Fruit fly (Drosophila melanogaster) whole organism, embryonic: ENCODE measurements around the gene CG16779.

Experiments used
- Ada2b ChIP-seq: fragments of 200-800 bp; sonication (Bioruptor generic); IDR thresholded peaks from 2 replicates; pipeline ENCODE4 v1.3.6; 2022; ENCODE audit warnings: missing biosample characterization, missing genetic modification characterization
- BEAF-32 ChIP-seq: fragments of 200-800 bp; sonication (Bioruptor generic); optimal IDR thresholded peaks from 3 replicates; lab custom pipeline; 2017; ENCODE audit warnings: missing biosample characterization, missing genetic modification characterization, mild to moderate bottlenecking, moderate library complexity, missing genetic modification reagents
- Bdp1 ChIP-seq: fragments of 200-800 bp; sonication (Bioruptor generic); optimal IDR thresholded peaks from 3 replicates; lab custom pipeline; 2016; ENCODE audit warnings: missing biosample characterization, missing genetic modification characterization
- CG10366 ChIP-seq: fragments of 200-800 bp; sonication (Bioruptor generic); IDR thresholded peaks from 2 replicates; pipeline ENCODE4 v1.3.6; 2022; ENCODE audit warnings: missing biosample characterization, missing genetic modification characterization
- CG11085 ChIP-seq: fragments of 200-800 bp; sonication (Bioruptor generic); IDR thresholded peaks from 2 replicates; pipeline ENCODE4 v1.3.6; 2022; ENCODE audit warnings: missing biosample characterization, missing genetic modification characterization
- CG11398 ChIP-seq: fragments of 200-800 bp; sonication (Bioruptor generic); optimal IDR thresholded peaks from 2 replicates; lab custom pipeline; 2016; ENCODE audit warnings: missing biosample characterization, missing genetic modification characterization
- CG13624 ChIP-seq: fragments of 200-800 bp; sonication (Bioruptor generic); optimal IDR thresholded peaks from 2 replicates; lab custom pipeline; 2016; ENCODE audit warnings: missing biosample characterization, missing genetic modification characterization
- CG1602 ChIP-seq: fragments of 200-800 bp; sonication (Bioruptor generic); optimal IDR thresholded peaks from 3 replicates; lab custom pipeline; 2016; ENCODE audit warnings: missing biosample characterization, missing genetic modification characterization
- CG16779 ChIP-seq: fragments of 200-800 bp; sonication (Bioruptor generic); IDR thresholded peaks from 2 replicates; pipeline ENCODE4 v1.3.6; 2022; ENCODE audit warnings: missing biosample characterization, missing genetic modification characterization
- CG16813 ChIP-seq: fragments of 200-800 bp; sonication (Bioruptor generic); IDR thresholded peaks from 3 replicates; pipeline ENCODE4 v1.3.6; 2022; ENCODE audit warnings: missing biosample characterization, missing genetic modification characterization; ENCODE audit not compliant: partially characterized antibody
- CG17385 ChIP-seq: fragments of 200-800 bp; sonication (Bioruptor generic); optimal IDR thresholded peaks from 3 replicates; lab custom pipeline; 2018; ENCODE audit warnings: missing biosample characterization, mild to moderate bottlenecking, missing genetic modification characterization
- CG2199 ChIP-seq: fragments of 200-800 bp; sonication (Bioruptor generic); IDR thresholded peaks from 3 replicates; pipeline ENCODE4 v1.3.6; 2022; ENCODE audit warnings: missing biosample characterization, missing genetic modification characterization
- CG3281 ChIP-seq: fragments of 200-800 bp; sonication (Bioruptor generic); optimal IDR thresholded peaks from 3 replicates; lab custom pipeline; 2017; ENCODE audit warnings: missing biosample characterization, mild to moderate bottlenecking, missing genetic modification characterization
- CG34422 ChIP-seq: fragments of 200-800 bp; sonication (Bioruptor generic); IDR thresholded peaks from 3 replicates; pipeline ENCODE4 v1.3.6; 2022; ENCODE audit warnings: missing biosample characterization, missing genetic modification characterization
- CG4282 ChIP-seq: fragments of 200-800 bp; sonication (Bioruptor generic); optimal IDR thresholded peaks from 2 replicates; lab custom pipeline; 2016; ENCODE audit warnings: missing biosample characterization, missing genetic modification characterization
- CG6683 ChIP-seq: fragments of 200-800 bp; sonication (Bioruptor generic); optimal IDR thresholded peaks from 2 replicates; lab custom pipeline; 2017; ENCODE audit warnings: missing biosample characterization, mild to moderate bottlenecking, missing genetic modification characterization, missing genetic modification reagents
- CG7271 ChIP-seq: fragments of 200-800 bp; sonication (Bioruptor generic); optimal IDR thresholded peaks from 2 replicates; lab custom pipeline; 2018; ENCODE audit warnings: missing biosample characterization, mild to moderate bottlenecking, missing genetic modification characterization, moderate library complexity
- CG7839 ChIP-seq: fragments of 200-800 bp; sonication (Bioruptor generic); optimal IDR thresholded peaks from 3 replicates; lab custom pipeline; 2018; ENCODE audit warnings: missing biosample characterization, mild to moderate bottlenecking, missing genetic modification characterization, moderate library complexity
- CG8478 ChIP-seq: fragments of >200 bp; optimal IDR thresholded peaks from 2 replicates; lab custom pipeline; 2018
- Doc3 ChIP-seq: fragments of 200-800 bp; sonication (Bioruptor generic); IDR thresholded peaks from 3 replicates; pipeline ENCODE4 v1.3.6; 2022; ENCODE audit warnings: missing biosample characterization, missing genetic modification characterization; ENCODE audit not compliant: partially characterized antibody
- Ets97D ChIP-seq: fragments of 200-800 bp; sonication (Bioruptor generic); optimal IDR thresholded peaks from 3 replicates; lab custom pipeline; 2016; ENCODE audit warnings: missing biosample characterization, missing genetic modification characterization
- HmgZ ChIP-seq: fragments of 200-800 bp; sonication (Bioruptor generic); optimal IDR thresholded peaks from 2 replicates; lab custom pipeline; 2018; ENCODE audit warnings: missing biosample characterization, mild to moderate bottlenecking, missing genetic modification characterization
- Lim3 ChIP-seq: fragments of 200-800 bp; sonication (Bioruptor generic); IDR thresholded peaks from 2 replicates; pipeline ENCODE4 v1.3.6; 2022; ENCODE audit warnings: missing biosample characterization, missing genetic modification characterization
- Mad ChIP-seq: fragments of 200-800 bp; sonication (Bioruptor generic); optimal IDR thresholded peaks from 2 replicates; lab custom pipeline; 2016; ENCODE audit warnings: missing biosample characterization, missing genetic modification characterization
- bab2 ChIP-seq: fragments of 200-800 bp; sonication (Bioruptor generic); optimal IDR thresholded peaks from 2 replicates; lab custom pipeline; 2016; ENCODE audit warnings: missing biosample characterization, missing genetic modification characterization
- bigmax ChIP-seq: fragments of 200-800 bp; sonication (Bioruptor generic); optimal IDR thresholded peaks from 2 replicates; lab custom pipeline; 2018; ENCODE audit warnings: missing biosample characterization, mild to moderate bottlenecking, missing genetic modification characterization
- cg ChIP-seq: fragments of 200-800 bp; sonication (Bioruptor generic); optimal IDR thresholded peaks from 3 replicates; lab custom pipeline; 2019; ENCODE audit warnings: missing biosample characterization, mild to moderate bottlenecking, missing genetic modification characterization, moderate library complexity
- chm ChIP-seq: fragments of 200-800 bp; sonication (Bioruptor generic); IDR thresholded peaks from 2 replicates; pipeline ENCODE4 v1.3.6; 2022; ENCODE audit warnings: missing biosample characterization, missing genetic modification characterization
- en ChIP-seq: fragments of 200-800 bp; sonication (Bioruptor generic); optimal IDR thresholded peaks from 2 replicates; lab custom pipeline; 2016; ENCODE audit warnings: missing biosample characterization, missing genetic modification characterization
- fd102C ChIP-seq: fragments of 200-800 bp; sonication (Bioruptor generic); optimal IDR thresholded peaks from 2 replicates; lab custom pipeline; 2018; ENCODE audit warnings: missing biosample characterization, mild to moderate bottlenecking, missing genetic modification characterization, moderate library complexity
- gcm ChIP-seq: fragments of 200-800 bp; sonication (Bioruptor generic); optimal IDR thresholded peaks from 2 replicates; lab custom pipeline; 2019; ENCODE audit warnings: missing biosample characterization, mild to moderate bottlenecking, missing genetic modification characterization, moderate library complexity
- gsb-n ChIP-seq: fragments of 200-800 bp; sonication (Bioruptor generic); optimal IDR thresholded peaks from 3 replicates; lab custom pipeline; 2018; ENCODE audit warnings: missing biosample characterization, mild to moderate bottlenecking, missing genetic modification characterization
- gt ChIP-seq: fragments of 200-800 bp; sonication (Bioruptor generic); IDR thresholded peaks from 2 replicates; pipeline ENCODE4 v1.3.6; 2022; ENCODE audit warnings: missing biosample characterization, missing genetic modification characterization
- hbn ChIP-seq: fragments of 200-800 bp; sonication (Bioruptor generic); IDR thresholded peaks from 2 replicates; pipeline ENCODE4 v1.3.6; 2022; ENCODE audit warnings: missing biosample characterization, missing genetic modification characterization; ENCODE audit not compliant: partially characterized antibody
- nau ChIP-seq: fragments of 200-800 bp; sonication (Bioruptor generic); optimal IDR thresholded peaks from 3 replicates; lab custom pipeline; 2017; ENCODE audit warnings: missing biosample characterization, mild to moderate bottlenecking, missing genetic modification characterization, missing genetic modification reagents
- peb ChIP-seq: fragments of 200-800 bp; sonication (Bioruptor generic); IDR thresholded peaks from 2 replicates; pipeline ENCODE4 v1.3.6; 2022; ENCODE audit warnings: missing biosample characterization, missing genetic modification characterization
- phol ChIP-seq: fragments of 200-800 bp; sonication (Bioruptor generic); optimal IDR thresholded peaks from 3 replicates; lab custom pipeline; 2018; ENCODE audit warnings: missing biosample characterization, mild to moderate bottlenecking, missing genetic modification characterization, moderate library complexity
- pum ChIP-seq: fragments of 200-800 bp; sonication (Bioruptor generic); optimal IDR thresholded peaks from 2 replicates; lab custom pipeline; 2016; ENCODE audit warnings: missing biosample characterization, missing genetic modification characterization
- ranshi ChIP-seq: fragments of 200-800 bp; sonication (Bioruptor generic); IDR thresholded peaks from 2 replicates; pipeline ENCODE4 v1.3.6; 2022; ENCODE audit warnings: missing biosample characterization, missing genetic modification characterization
- repo ChIP-seq: fragments of 200-800 bp; sonication (Bioruptor generic); optimal IDR thresholded peaks from 2 replicates; lab custom pipeline; 2016; ENCODE audit warnings: missing biosample characterization, missing genetic modification characterization
- run ChIP-seq: fragments of 200-800 bp; sonication (Bioruptor generic); optimal IDR thresholded peaks from 3 replicates; lab custom pipeline; 2018; ENCODE audit warnings: missing biosample characterization, mild to moderate bottlenecking, missing genetic modification characterization
- seq ChIP-seq: fragments of 200-800 bp; sonication (Bioruptor generic); IDR thresholded peaks from 2 replicates; pipeline ENCODE4 v1.3.6; 2022; ENCODE audit warnings: missing biosample characterization, missing genetic modification characterization
- sob ChIP-seq: fragments of 200-800 bp; sonication (Bioruptor generic); IDR thresholded peaks from 2 replicates; pipeline ENCODE4 v1.3.6; 2022; ENCODE audit warnings: missing biosample characterization, missing genetic modification characterization
- sr ChIP-seq: fragments of 200-800 bp; sonication (Bioruptor generic); IDR thresholded peaks from 3 replicates; pipeline ENCODE4 v1.3.6; 2022; ENCODE audit warnings: missing biosample characterization, missing genetic modification characterization
- ssp ChIP-seq: fragments of 200-800 bp; sonication (Bioruptor generic); IDR thresholded peaks from 2 replicates; pipeline ENCODE4 v1.3.6; 2022; ENCODE audit warnings: missing biosample characterization, missing genetic modification characterization
- tin ChIP-seq: fragments of 200-800 bp; sonication (Bioruptor generic); optimal IDR thresholded peaks from 3 replicates; lab custom pipeline; 2016; ENCODE audit warnings: missing biosample characterization, missing genetic modification characterization
- wek ChIP-seq: fragments of 200-800 bp; sonication (Bioruptor generic); optimal IDR thresholded peaks from 3 replicates; lab custom pipeline; 2018; ENCODE audit warnings: missing biosample characterization, mild to moderate bottlenecking, missing genetic modification characterization, moderate library complexity
- z ChIP-seq: fragments of 200-800 bp; sonication (Bioruptor generic); IDR thresholded peaks from 3 replicates; pipeline ENCODE4 v1.3.6; 2022; ENCODE audit warnings: missing biosample characterization, missing genetic modification characterization
- zfh1 ChIP-seq: fragments of 200-800 bp; sonication (Bioruptor generic); IDR thresholded peaks from 3 replicates; pipeline ENCODE4 v1.3.6; 2022; ENCODE audit warnings: missing biosample characterization, missing genetic modification characterization

The CG16779 gene

DNA sequence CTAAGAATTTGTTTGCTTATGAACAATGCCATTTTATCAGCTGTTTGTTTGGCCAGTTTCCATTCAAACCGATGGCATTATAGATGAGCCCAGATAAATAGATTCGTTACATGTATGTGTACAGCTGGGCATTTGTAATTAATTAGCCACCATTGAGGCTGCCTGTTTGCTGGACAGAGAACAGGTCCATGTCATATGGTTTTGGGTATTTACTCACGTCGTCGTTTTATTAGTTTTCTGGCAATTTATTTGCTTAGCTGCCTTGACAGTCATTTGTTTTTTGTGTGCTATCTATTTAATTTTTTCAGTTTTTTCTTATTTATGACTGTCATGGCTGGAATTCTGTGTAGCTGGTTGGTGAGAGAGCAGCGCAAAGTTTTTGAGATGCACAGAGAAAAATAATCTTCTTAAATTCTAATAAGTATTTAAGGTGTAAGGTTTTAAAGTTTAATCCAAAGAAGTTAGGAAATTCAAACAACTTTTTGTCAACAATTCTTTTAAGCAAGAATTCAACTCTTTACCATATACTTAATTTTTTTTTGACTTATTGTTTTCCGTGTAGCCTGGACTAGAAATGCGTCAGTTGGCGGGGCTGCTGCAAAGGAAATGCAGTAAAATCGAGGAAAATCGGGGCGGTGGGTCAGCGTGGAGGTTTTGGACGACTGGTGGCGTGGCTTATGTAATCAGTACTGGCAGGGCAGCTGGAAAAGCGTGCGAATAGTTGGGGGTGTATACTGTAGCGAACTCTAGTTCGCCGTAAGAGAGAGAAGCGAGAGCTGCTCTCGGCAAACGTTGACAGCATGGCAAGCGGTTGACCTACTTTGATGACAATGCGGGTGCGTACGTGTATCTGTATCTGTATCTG is 58.7 kb downstream of the CG16779 start (continued):
- peak; percentile 81 for TF ChIP-seq nau (GFP tag; lab: Kevin White, UChicago)
- TF ChIP-seq Lim3 (GFP tag; lab: Robert Waterston, UW), result peak; percentile 59; the same call in 1 of the 2 replicates
- TF ChIP-seq CG8478 (lab: Kevin White, UChicago), result no peak
- peak; percentile 71 for TF ChIP-seq Mad (GFP tag; lab: Kevin White, UChicago)
- peak; percentile 77 for TF ChIP-seq CG1602
- peak; percentile 84 for TF ChIP-seq zfh1 (GFP tag; lab: Robert Waterston, UW)
- peak; percentile 89 for TF ChIP-seq CG34422
- TF ChIP-seq CG4282 (GFP tag; lab: Kevin White, UChicago), result peak; percentile 39
- TF ChIP-seq CG13624, result peak; percentile 84
- TF ChIP-seq bab2 (GFP tag; lab: Kevin White, UChicago), result peak; percentile 86
- TF ChIP-seq seq, result peak; percentile 94
- peak; percentile 74 for TF ChIP-seq tin (GFP tag; lab: Kevin White, UChicago)
- peak; percentile 61 for TF ChIP-seq Ets97D (GFP tag; lab: Kevin White, UChicago)
- TF ChIP-seq z (GFP tag; lab: Robert Waterston, UW), result no peak
- TF ChIP-seq CG7839 (tag; lab: Kevin White, UChicago), result peak; percentile 84
- TF ChIP-seq gt (GFP tag; lab: Robert Waterston, UW), result 0 out of 2 replicates have a peak, but pooled peaks have one; percentile 7
- TF ChIP-seq CG6683 (GFP tag; lab: Kevin White, UChicago), result peak; percentile 79
- peak; percentile 84 for TF ChIP-seq CG10366 (GFP tag; lab: Robert Waterston, UW)
- no peak for TF ChIP-seq CG16813 (GFP tag; lab: Robert Waterston, UW)
- TF ChIP-seq pum (GFP tag; lab: Kevin White, UChicago), result peak; percentile 76
- peak; percentile 34 for TF ChIP-seq Bdp1 (GFP tag; lab: Kevin White, UChicago)
- TF ChIP-seq CG17385 (GFP tag; lab: Kevin White, UChicago), result peak; percentile 84
- TF ChIP-seq HmgZ (tag; lab: Kevin White, UChicago), result peak; percentile 78
- peak; percentile 10 for TF ChIP-seq CG11398 (GFP tag; lab: Kevin White, UChicago)
- peak; percentile 92 for TF ChIP-seq Ada2b (GFP tag; lab: Robert Waterston, UW)
- peak; percentile 75 for TF ChIP-seq gsb-n (tag; lab: Kevin White, UChicago)
- TF ChIP-seq CG7271 (tag; lab: Kevin White, UChicago), result peak; percentile 19
- peak; percentile 50; the same call in 1 of the 3 replicates for TF ChIP-seq CG2199 (GFP tag; lab: Robert Waterston, UW)
- peak; percentile 87 for TF ChIP-seq CG3281 (GFP tag; lab: Kevin White, UChicago)
- TF ChIP-seq ssp (GFP tag; lab: Robert Waterston, UW), result peak; percentile 75
- peak; percentile 41 for TF ChIP-seq en
- no peak for TF ChIP-seq fd102C (GFP tag; lab: Kevin White, UChicago)
- TF ChIP-seq cg (GFP tag; lab: Kevin White, UChicago), result peak; percentile 25
- peak; percentile 92 for TF ChIP-seq sob
- TF ChIP-seq ranshi, result peak; percentile 88; the same call in 1 of the 2 replicates
- peak; percentile 69 for TF ChIP-seq peb (GFP tag; lab: Robert Waterston, UW)
- no peak for TF ChIP-seq BEAF-32 (GFP tag; lab: Kevin White, UChicago)
- TF ChIP-seq wek (GFP tag; lab: Kevin White, UChicago), result no peak
- TF ChIP-seq repo (GFP tag; lab: Kevin White, UChicago), result peak; percentile 50
- no peak for TF ChIP-seq Doc3 (GFP tag; lab: Robert Waterston, UW)
- TF ChIP-seq hbn (GFP tag; lab: Robert Waterston, UW), result no peak
- peak; percentile 88 for TF ChIP-seq phol
- peak; percentile 64; the same call in 1 of the 2 replicates for TF ChIP-seq CG11085 (GFP tag; lab: Robert Waterston, UW)
- peak; percentile 83 for TF ChIP-seq run (tag; lab: Kevin White, UChicago)
- no peak for TF ChIP-seq bigmax (GFP tag; lab: Kevin White, UChicago)
- 0 out of 3 replicates have a peak, but pooled peaks have one; percentile 32 for TF ChIP-seq sr (GFP tag; lab: Robert Waterston, UW)
- TF ChIP-seq CG16779 (GFP tag; lab: Robert Waterston, UW), result peak; percentile 93
- TF ChIP-seq chm (GFP tag; lab: Robert Waterston, UW), result peak; percentile 65; the same call in 1 of the 2 replicates
- TF ChIP-seq gcm, result peak; percentile 76
